Worm (Caenorhabditis elegans) whole organism, late embryonic: ENCODE results near the gene C50A2.7.

Experiments used
- C08G9.2 ChIP-seq: sonication (generic microtip); optimal IDR thresholded peaks from 2 replicates; lab custom pipeline; 2016; ENCODE audit warnings: mild to moderate bottlenecking, missing genetic modification characterization, moderate library complexity, missing compliant biosample characterization
- C38D4.7 ChIP-seq: fragments of 200-800 bp; sonication (Bioruptor generic); optimal IDR thresholded peaks from 2 replicates; lab custom pipeline; 2018; ENCODE audit warnings: mild to moderate bottlenecking, missing genetic modification characterization, moderate library complexity, missing compliant biosample characterization
- K09A11.1 ChIP-seq: sonication (generic microtip); optimal IDR thresholded peaks from 2 replicates; lab custom pipeline; 2017; ENCODE audit warnings: antibody characterized with exemption, mild to moderate bottlenecking, missing genetic modification characterization, missing compliant biosample characterization; ENCODE audit not compliant: insufficient read depth
- T23F11.4 ChIP-seq: fragments of 200-800 bp; sonication (Bioruptor generic); optimal IDR thresholded peaks from 2 replicates; lab custom pipeline; 2018; ENCODE audit warnings: mild to moderate bottlenecking, missing genetic modification characterization, missing compliant biosample characterization
- ama-1 ChIP-seq: fragments of 150-350 bp; optimal IDR thresholded peaks from 2 replicates; lab custom pipeline; 2014
- ceh-14 ChIP-seq: sonication (generic microtip); optimal IDR thresholded peaks from 2 replicates; lab custom pipeline; 2016; ENCODE audit warnings: missing genotype, missing genetic modification characterization, missing compliant biosample characterization
- ceh-18 ChIP-seq: sonication (generic microtip); optimal IDR thresholded peaks from 2 replicates; lab custom pipeline; 2016; ENCODE audit warnings: missing genetic modification characterization, missing compliant biosample characterization
- ceh-22 ChIP-seq: sonication (generic microtip); optimal IDR thresholded peaks from 2 replicates; lab custom pipeline; 2017; ENCODE audit warnings: missing biosample characterization, missing genetic modification characterization
- ceh-24 ChIP-seq: sonication (generic microtip); optimal IDR thresholded peaks from 2 replicates; lab custom pipeline; 2016; ENCODE audit warnings: mild to moderate bottlenecking, missing genetic modification characterization, missing compliant biosample characterization
- ceh-45 ChIP-seq: fragments of 200-800 bp; sonication (Bioruptor generic); IDR thresholded peaks from 2 replicates; pipeline ENCODE4 v1.3.6; 2022; ENCODE audit warnings: missing genetic modification reagents, missing genetic modification characterization, missing compliant biosample characterization
- ceh-48 ChIP-seq: sonication (generic microtip); optimal IDR thresholded peaks from 2 replicates; lab custom pipeline; 2016; ENCODE audit warnings: missing genetic modification characterization, inconsistent platforms, missing compliant biosample characterization
- ceh-6 ChIP-seq: fragments of 200-800 bp; sonication (Bioruptor generic); optimal IDR thresholded peaks from 2 replicates; lab custom pipeline; 2018; ENCODE audit warnings: mild to moderate bottlenecking, missing genetic modification characterization, missing compliant biosample characterization
- che-1 ChIP-seq: sonication (generic microtip); optimal IDR thresholded peaks from 2 replicates; lab custom pipeline; 2016; ENCODE audit warnings: mild to moderate bottlenecking, missing genetic modification characterization, missing compliant biosample characterization
- dmd-4 ChIP-seq: sonication (generic microtip); optimal IDR thresholded peaks from 2 replicates; lab custom pipeline; 2016; ENCODE audit warnings: borderline replicate concordance, missing genetic modification characterization, missing compliant biosample characterization
- elt-2 ChIP-seq: sonication (generic microtip); optimal IDR thresholded peaks from 2 replicates; lab custom pipeline; 2016; ENCODE audit warnings: missing genetic modification reagents, missing genetic modification characterization, missing compliant biosample characterization
- elt-4 ChIP-seq: sonication (generic microtip); optimal IDR thresholded peaks from 2 replicates; lab custom pipeline; 2016; ENCODE audit warnings: missing genetic modification characterization, missing compliant biosample characterization
- ets-4 ChIP-seq: sonication (generic microtip); optimal IDR thresholded peaks from 2 replicates; lab custom pipeline; 2016; ENCODE audit warnings: missing genetic modification characterization, missing compliant biosample characterization
- eyg-1 ChIP-seq: sonication (generic microtip); optimal IDR thresholded peaks from 2 replicates; lab custom pipeline; 2016; ENCODE audit warnings: missing genotype, missing genetic modification characterization, missing compliant biosample characterization
- fkh-10 ChIP-seq: fragments of 150-350 bp; optimal IDR thresholded peaks from 2 replicates; lab custom pipeline; 2014; ENCODE audit warnings: missing biosample characterization, missing genetic modification reagents, missing genetic modification characterization
- hlh-30 ChIP-seq: sonication (generic microtip); optimal IDR thresholded peaks from 2 replicates; lab custom pipeline; 2017; ENCODE audit warnings: antibody characterized with exemption, missing genetic modification characterization, missing compliant biosample characterization; ENCODE audit not compliant: insufficient read depth
- hlh-6 ChIP-seq: sonication (generic microtip); optimal IDR thresholded peaks from 2 replicates; lab custom pipeline; 2016; ENCODE audit warnings: missing genotype, missing genetic modification characterization, missing compliant biosample characterization
- hlh-8 ChIP-seq: sonication (generic microtip); optimal IDR thresholded peaks from 2 replicates; lab custom pipeline; 2016; ENCODE audit warnings: missing genotype, missing genetic modification characterization, missing compliant biosample characterization
- lim-6 ChIP-seq: sonication (generic microtip); optimal IDR thresholded peaks from 2 replicates; lab custom pipeline; 2016; ENCODE audit warnings: missing genetic modification characterization, missing compliant biosample characterization
- mec-3 ChIP-seq: sonication (generic microtip); optimal IDR thresholded peaks from 2 replicates; lab custom pipeline; 2016; ENCODE audit warnings: borderline replicate concordance, missing genetic modification characterization, missing compliant biosample characterization
- nhr-232 ChIP-seq: sonication (generic microtip); optimal IDR thresholded peaks from 2 replicates; lab custom pipeline; 2016; ENCODE audit warnings: missing genetic modification characterization, missing compliant biosample characterization
- odd-2 ChIP-seq: sonication (generic microtip); optimal IDR thresholded peaks from 2 replicates; lab custom pipeline; 2017; ENCODE audit warnings: antibody characterized with exemption, mild to moderate bottlenecking, missing genetic modification characterization, missing compliant biosample characterization
- pag-3 ChIP-seq: sonication (generic microtip); optimal IDR thresholded peaks from 2 replicates; lab custom pipeline; 2016; ENCODE audit warnings: missing compliant biosample characterization, missing genetic modification characterization, borderline replicate concordance
- pha-2 ChIP-seq: sonication (generic microtip); optimal IDR thresholded peaks from 2 replicates; lab custom pipeline; 2017; ENCODE audit warnings: mild to moderate bottlenecking, missing genetic modification characterization, missing compliant biosample characterization
- pqm-1 ChIP-seq: sonication (generic microtip); optimal IDR thresholded peaks from 2 replicates; lab custom pipeline; 2016; ENCODE audit warnings: missing genetic modification characterization, missing compliant biosample characterization
- pros-1 ChIP-seq: fragments of 150-350 bp; optimal IDR thresholded peaks from 2 replicates; lab custom pipeline; 2014; ENCODE audit warnings: missing biosample characterization, missing genetic modification reagents, missing genetic modification characterization
- ref-2 ChIP-seq: sonication (generic microtip); optimal IDR thresholded peaks from 2 replicates; lab custom pipeline; 2016; ENCODE audit warnings: missing genetic modification characterization, missing compliant biosample characterization
- rnt-1 ChIP-seq: sonication (generic microtip); optimal IDR thresholded peaks from 2 replicates; lab custom pipeline; 2016; ENCODE audit warnings: missing genetic modification characterization, missing compliant biosample characterization
- sdc-2 ChIP-seq: sonication (generic microtip); optimal IDR thresholded peaks from 2 replicates; lab custom pipeline; 2016; ENCODE audit warnings: missing genotype, missing genetic modification characterization, missing compliant biosample characterization
- tbx-2 ChIP-seq: sonication (generic microtip); optimal IDR thresholded peaks from 2 replicates; lab custom pipeline; 2016; ENCODE audit warnings: missing genetic modification characterization, missing compliant biosample characterization
- ttx-3 ChIP-seq: sonication (generic microtip); optimal IDR thresholded peaks from 2 replicates; lab custom pipeline; 2016; ENCODE audit warnings: missing genetic modification reagents, missing genetic modification characterization, missing compliant biosample characterization
- unc-42 ChIP-seq: sonication (generic microtip); optimal IDR thresholded peaks from 2 replicates; lab custom pipeline; 2016; ENCODE audit warnings: missing genotype, missing genetic modification characterization, missing compliant biosample characterization
- unc-55 ChIP-seq: sonication (generic microtip); optimal IDR thresholded peaks from 2 replicates; lab custom pipeline; 2017; ENCODE audit warnings: missing biosample characterization, missing genetic modification reagents, missing genetic modification characterization
- unc-86 ChIP-seq: sonication (generic microtip); optimal IDR thresholded peaks from 2 replicates; lab custom pipeline; 2016; ENCODE audit warnings: missing genetic modification characterization, missing compliant biosample characterization
- zip-5 ChIP-seq: sonication (generic microtip); optimal IDR thresholded peaks from 2 replicates; lab custom pipeline; 2016; ENCODE audit warnings: missing genetic modification characterization, missing compliant biosample characterization

Gene C50A2.7

DNA sequence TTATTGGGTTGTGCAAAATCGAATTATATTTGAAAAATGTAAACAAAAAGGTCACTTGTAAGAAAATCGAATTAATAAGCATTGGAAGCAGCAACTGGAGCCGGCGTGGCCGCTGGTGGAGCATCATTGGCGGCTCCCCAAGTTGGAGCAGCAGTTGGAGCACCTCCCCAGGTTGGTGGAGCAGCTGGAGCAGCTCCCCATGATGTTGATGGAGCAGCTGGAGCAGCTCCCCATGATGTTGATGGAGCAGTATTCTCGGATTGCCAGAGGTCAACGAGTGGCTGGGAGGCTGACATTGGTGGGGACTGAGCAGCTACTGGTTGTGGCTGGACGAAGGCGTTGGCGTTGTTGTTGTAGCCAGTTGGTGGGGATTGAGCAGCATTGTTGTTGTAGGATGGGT, 41.7 kb upstream of the C50A2.7 start:
- TF ChIP-seq ceh-22 (tag; lab: Kevin White, UChicago) = no peak
- TF ChIP-seq tbx-2 (tag; lab: Kevin White, UChicago) = no peak
- no peak for TF ChIP-seq T23F11.4 (GFP tag; lab: Kevin White, UChicago)
- TF ChIP-seq dmd-4 (tag; lab: Kevin White, UChicago) = no peak
- no peak for TF ChIP-seq sdc-2 (tag; lab: Kevin White, UChicago)
- no peak for TF ChIP-seq che-1
- TF ChIP-seq ceh-6 (GFP tag; lab: Kevin White, UChicago) = no peak
- no peak for TF ChIP-seq ceh-24 (tag; lab: Kevin White, UChicago)
- TF ChIP-seq rnt-1 = no peak
- no peak for TF ChIP-seq ets-4
- no peak for TF ChIP-seq unc-86
- no peak for TF ChIP-seq hlh-8
- TF ChIP-seq pros-1 (tag; lab: Kevin White, UChicago) = no peak
- no peak for TF ChIP-seq ceh-48 (tag; lab: Kevin White, UChicago)
- TF ChIP-seq K09A11.1 = no peak
- TF ChIP-seq hlh-30 (tag; lab: Kevin White, UChicago) = no peak
- TF ChIP-seq C08G9.2 (tag; lab: Kevin White, UChicago) = no peak
- no peak for TF ChIP-seq hlh-6
- TF ChIP-seq eyg-1 = no peak

DNA sequence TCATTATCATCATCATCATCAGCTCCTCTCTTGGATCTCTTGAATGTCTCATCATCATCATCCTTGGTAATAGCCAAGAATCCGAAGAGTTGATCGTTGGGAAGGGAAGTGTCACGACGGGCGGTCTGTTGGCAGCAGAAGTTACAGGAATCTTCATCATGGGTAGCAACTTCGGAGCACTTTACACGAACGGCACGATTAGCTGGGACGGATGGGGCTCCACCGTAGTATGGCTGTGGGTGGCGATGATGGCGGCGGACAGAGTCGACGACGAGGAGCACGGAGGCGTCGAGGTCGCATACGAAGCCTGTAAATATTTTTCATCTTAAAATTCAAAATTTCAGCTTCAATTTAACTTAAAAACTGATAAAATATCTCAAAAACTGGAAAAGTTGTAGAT, 39.9 kb upstream of the C50A2.7 start:
- TF ChIP-seq hlh-30 (tag; lab: Kevin White, UChicago) (no peak), pha-2 (tag; lab: Kevin White, UChicago) (no peak), C38D4.7 (GFP tag; lab: Kevin White, UChicago) (no peak), nhr-232 (tag; lab: Kevin White, UChicago) (no peak), pag-3 (tag; lab: Kevin White, UChicago) (no peak), ref-2 (no peak), sdc-2 (tag; lab: Kevin White, UChicago) (no peak), ceh-48 (tag; lab: Kevin White, UChicago) (no peak), che-1 (no peak), ets-4 (no peak), ceh-18 (tag; lab: Kevin White, UChicago) (no peak), ttx-3 (tag; lab: Kevin White, UChicago) (no peak), unc-42 (no peak), ceh-14 (no peak), odd-2 (tag; lab: Kevin White, UChicago) (no peak), pqm-1 (no peak), elt-4 (tag; lab: Kevin White, UChicago) (no peak), elt-2 (tag; lab: Kevin White, UChicago) (no peak), C08G9.2 (tag; lab: Kevin White, UChicago) (no peak), lim-6 (tag; lab: Kevin White, UChicago) (no peak)

DNA sequence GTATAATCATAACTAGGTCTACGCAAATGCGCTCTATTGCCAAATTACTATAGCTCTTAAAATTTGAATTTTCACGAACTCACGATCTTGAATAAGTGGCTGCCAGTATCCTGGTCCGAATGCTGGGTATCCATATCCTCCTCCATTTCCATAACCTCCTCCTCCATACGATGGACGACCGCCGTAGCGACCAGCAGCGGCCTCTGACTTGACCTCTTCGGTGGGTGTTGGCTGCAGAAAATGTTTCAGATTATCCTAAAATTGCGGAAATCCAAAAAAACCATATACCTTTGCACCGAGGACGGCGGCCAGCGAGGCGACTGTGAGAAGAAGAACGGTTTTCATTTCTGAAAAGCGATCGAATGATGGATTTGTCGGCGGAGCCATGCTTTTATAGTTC, 38.5 kb upstream of the C50A2.7 start, which contains the start of gene perm-4:
TSS of gene perm-4 (minus strand) at position 367 of the 400 bp plus-strand sequence.
- TF ChIP-seq zip-5 = no peak
- TF ChIP-seq unc-55 (GFP tag; lab: Kevin White, UChicago) = no peak
- no peak for TF ChIP-seq unc-42
- no peak for TF ChIP-seq elt-2 (tag; lab: Kevin White, UChicago)
- TF ChIP-seq fkh-10 (GFP tag; lab: Kevin White, UChicago) = no peak
- TF ChIP-seq ama-1 (lab: Kevin White, UChicago) = no peak
- no peak for TF ChIP-seq mec-3 (tag; lab: Kevin White, UChicago)
- TF ChIP-seq ceh-18 (tag; lab: Kevin White, UChicago) = no peak
- no peak for TF ChIP-seq ceh-45 (GFP tag; lab: Robert Waterston, UW)
- TF ChIP-seq ceh-6 (GFP tag; lab: Kevin White, UChicago) = no peak
